Fruit fly (Drosophila melanogaster): ENCODE data around the gene CG15894.

CG15894 gene

DNA sequence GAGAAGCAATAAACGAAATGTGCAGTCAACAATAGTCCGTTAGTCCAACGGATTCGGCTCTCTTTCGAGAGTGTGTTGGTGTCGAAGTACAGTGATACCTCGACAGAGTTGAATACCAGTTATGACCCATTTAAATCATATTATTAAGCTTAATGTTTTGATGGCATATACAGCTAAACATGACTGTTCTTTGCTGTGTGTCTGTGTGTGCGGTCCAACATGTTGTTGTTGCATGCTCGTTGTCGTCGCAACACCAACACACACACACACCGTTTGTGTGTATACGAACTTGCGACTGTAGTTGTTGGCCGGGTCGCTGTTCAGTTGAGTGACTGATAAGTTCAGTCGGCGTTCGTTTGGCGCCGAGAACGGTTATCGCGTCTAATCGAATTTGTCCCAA, at the start of gene CG15894:
TSS of gene CG15894 (plus strand) at position 361 of the 400 bp plus-strand sequence.
- TF ChIP-seq CG32121 (GFP tag; IDR thresholded peaks at IDR 0.05) (no peak), CG17806 (tag; optimal IDR thresholded peaks at IDR 0.05) (no peak), CG9948 (tag; optimal IDR thresholded peaks at IDR 0.05) (no peak), CG34367 (tag; optimal IDR thresholded peaks at IDR 0.05) (no peak), CG8301 (tag; optimal IDR thresholded peaks at IDR 0.05) (no peak), gl (tag; optimal IDR thresholded peaks at IDR 0.05) (no peak), CG14655 (GFP tag; optimal IDR thresholded peaks at IDR 0.05) (peak; percentile 21), EcR (GFP tag; optimal IDR thresholded peaks at IDR 0.05) (no peak), CG10348 (GFP tag; IDR thresholded peaks at IDR 0.05) (no peak), CG15710 (tag; optimal IDR thresholded peaks at IDR 0.05) (peak; percentile 1), Pif1B (GFP tag; optimal IDR thresholded peaks at IDR 0.05) (no peak), CG13204 (GFP tag; optimal IDR thresholded peaks at IDR 0.05) (no peak), CG8159 (tag; optimal IDR thresholded peaks at IDR 0.05) (peak; percentile 14), CG4496 (GFP tag; IDR thresholded peaks at IDR 0.05) (peak; percentile 53; the same call in 1 of the 3 replicates), Snoo (tag; optimal IDR thresholded peaks at IDR 0.05) (no peak), fd96Ca (GFP tag; IDR thresholded peaks at IDR 0.05) (0 out of 3 replicates have a peak, but pooled peaks have one; percentile 32), Ets98B (GFP tag; IDR thresholded peaks at IDR 0.05) (peak; percentile 27; the same call in 1 of the 2 replicates), Pif1A (GFP tag; optimal IDR thresholded peaks at IDR 0.05) (no peak), rn (GFP tag; IDR thresholded peaks at IDR 0.05) (no peak), D1 (tag; optimal IDR thresholded peaks at IDR 0.05) (no peak), CG12605 (GFP tag; IDR thresholded peaks at IDR 0.05) (no peak)

dm6 chrX:6259696-6260095, 49.3 kb upstream of the CG15894 start:
- no peak for TF ChIP-seq fd96Ca (GFP tag; IDR thresholded peaks at IDR 0.05)
- no peak for TF ChIP-seq CG12605 (GFP tag; IDR thresholded peaks at IDR 0.05)
- no peak for TF ChIP-seq gl (tag; optimal IDR thresholded peaks at IDR 0.05)
- TF ChIP-seq CG14655 (GFP tag; optimal IDR thresholded peaks at IDR 0.05), result no peak
- TF ChIP-seq CG4496 (GFP tag; IDR thresholded peaks at IDR 0.05), result no peak
- no peak for TF ChIP-seq D1 (tag; optimal IDR thresholded peaks at IDR 0.05)
- TF ChIP-seq CG17806 (tag; optimal IDR thresholded peaks at IDR 0.05), result no peak
- TF ChIP-seq Pif1B (GFP tag; optimal IDR thresholded peaks at IDR 0.05), result no peak
- no peak for TF ChIP-seq rn (GFP tag; IDR thresholded peaks at IDR 0.05)
- no peak for TF ChIP-seq CG8301 (tag; optimal IDR thresholded peaks at IDR 0.05)
- no peak for TF ChIP-seq CG34367 (tag; optimal IDR thresholded peaks at IDR 0.05)
- no peak for TF ChIP-seq Pif1A (GFP tag; optimal IDR thresholded peaks at IDR 0.05)
- no peak for TF ChIP-seq CG10348 (GFP tag; IDR thresholded peaks at IDR 0.05)

- TF ChIP-seq CG8301 (tag; optimal IDR thresholded peaks at IDR 0.05) (no peak), CG8159 (tag; optimal IDR thresholded peaks at IDR 0.05) (no peak), CG10348 (GFP tag; IDR thresholded peaks at IDR 0.05) (no peak), CG17806 (tag; optimal IDR thresholded peaks at IDR 0.05) (no peak), fd96Ca (GFP tag; IDR thresholded peaks at IDR 0.05) (no peak)
Observed at dm6 chrX:6260900-6261299, 48.1 kb upstream of the CG15894 start, which contains the start of gene Josd. TSS of gene Josd (plus strand) at chrX:6261169.

DNA sequence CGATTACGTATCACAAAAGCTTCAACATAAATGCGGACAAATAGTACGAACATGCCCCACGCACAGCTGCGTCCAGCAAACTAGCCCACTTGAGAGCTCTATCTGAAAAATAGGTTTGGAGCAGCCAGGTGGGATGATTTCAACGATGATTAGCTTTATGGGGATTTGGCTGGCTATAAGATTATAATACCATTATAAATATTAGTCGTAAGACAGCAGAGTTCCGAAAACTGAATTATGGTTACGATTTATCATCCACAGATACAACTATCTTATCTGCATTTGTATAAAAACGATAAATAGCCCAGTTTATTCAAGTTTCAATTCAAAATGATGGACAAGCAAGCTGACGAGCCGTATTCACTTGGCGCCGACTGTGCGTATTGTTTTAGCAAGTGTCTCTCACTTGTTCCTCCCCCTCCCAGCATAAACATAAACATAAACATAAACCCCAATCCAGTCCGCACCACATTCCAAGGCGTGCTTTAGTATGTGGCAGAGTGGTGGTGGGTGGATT, 45.3 kb upstream of the CG15894 start:
- TF ChIP-seq CG32121 (GFP tag; IDR thresholded peaks at IDR 0.05), result peak; percentile 69
- TF ChIP-seq CG8301 (tag; optimal IDR thresholded peaks at IDR 0.05), result peak; percentile 57
- peak; percentile 25; the same call in 1 of the 2 replicates for TF ChIP-seq Ets98B (GFP tag; IDR thresholded peaks at IDR 0.05)
- TF ChIP-seq CG12605 (GFP tag; IDR thresholded peaks at IDR 0.05), result no peak
- TF ChIP-seq CG13204 (GFP tag; optimal IDR thresholded peaks at IDR 0.05), result no peak
- TF ChIP-seq D1 (tag; optimal IDR thresholded peaks at IDR 0.05), result no peak
- no peak for TF ChIP-seq Pif1B (GFP tag; optimal IDR thresholded peaks at IDR 0.05)
- peak; percentile 32 for TF ChIP-seq CG15710 (tag; optimal IDR thresholded peaks at IDR 0.05)
- TF ChIP-seq CG8159 (tag; optimal IDR thresholded peaks at IDR 0.05), result peak; percentile 32
- no peak for TF ChIP-seq CG14655 (GFP tag; optimal IDR thresholded peaks at IDR 0.05)
- no peak for TF ChIP-seq CG4496 (GFP tag; IDR thresholded peaks at IDR 0.05)
- peak; percentile 16 for TF ChIP-seq CG34367 (tag; optimal IDR thresholded peaks at IDR 0.05)
- TF ChIP-seq gl (tag; optimal IDR thresholded peaks at IDR 0.05), result no peak
- no peak for TF ChIP-seq Snoo (tag; optimal IDR thresholded peaks at IDR 0.05)
- peak; percentile 21 for TF ChIP-seq CG17806 (tag; optimal IDR thresholded peaks at IDR 0.05)
- peak; percentile 39 for TF ChIP-seq CG9948 (tag; optimal IDR thresholded peaks at IDR 0.05)
- 0 out of 2 replicates have a peak, but pooled peaks have one; percentile 15 for TF ChIP-seq rn (GFP tag; IDR thresholded peaks at IDR 0.05)
- 0 out of 3 replicates have a peak, but pooled peaks have one; percentile 48 for TF ChIP-seq fd96Ca (GFP tag; IDR thresholded peaks at IDR 0.05)
- no peak for TF ChIP-seq EcR (GFP tag; optimal IDR thresholded peaks at IDR 0.05)
- TF ChIP-seq Pif1A (GFP tag; optimal IDR thresholded peaks at IDR 0.05), result peak; percentile 14
- TF ChIP-seq CG10348 (GFP tag; IDR thresholded peaks at IDR 0.05), result no peak

- TF ChIP-seq CG4496 (GFP tag; IDR thresholded peaks at IDR 0.05), result no peak
- TF ChIP-seq CG32121 (GFP tag; IDR thresholded peaks at IDR 0.05), result no peak
- no peak for TF ChIP-seq CG12605 (GFP tag; IDR thresholded peaks at IDR 0.05)
- TF ChIP-seq D1 (tag; optimal IDR thresholded peaks at IDR 0.05), result no peak
- TF ChIP-seq CG17806 (tag; optimal IDR thresholded peaks at IDR 0.05), result no peak
- TF ChIP-seq CG34367 (tag; optimal IDR thresholded peaks at IDR 0.05), result no peak
- no peak for TF ChIP-seq fd96Ca (GFP tag; IDR thresholded peaks at IDR 0.05)
- TF ChIP-seq Snoo (tag; optimal IDR thresholded peaks at IDR 0.05), result no peak
- no peak for TF ChIP-seq CG8159 (tag; optimal IDR thresholded peaks at IDR 0.05)
- TF ChIP-seq Ets98B (GFP tag; IDR thresholded peaks at IDR 0.05), result no peak
- TF ChIP-seq EcR (GFP tag; optimal IDR thresholded peaks at IDR 0.05), result no peak
- TF ChIP-seq CG9948 (tag; optimal IDR thresholded peaks at IDR 0.05), result no peak
- TF ChIP-seq Pif1A (GFP tag; optimal IDR thresholded peaks at IDR 0.05), result no peak
- no peak for TF ChIP-seq CG15710 (tag; optimal IDR thresholded peaks at IDR 0.05)
- TF ChIP-seq rn (GFP tag; IDR thresholded peaks at IDR 0.05), result no peak
- TF ChIP-seq Pif1B (GFP tag; optimal IDR thresholded peaks at IDR 0.05), result no peak
Observed at dm6 chrX:6264456-6264855, 44.6 kb upstream of the CG15894 start.

All from whole organism, pupa.